Fruit fly (Drosophila melanogaster) whole organism, embryonic: ENCODE results near the gene CG15152.
A peak's percentile ranks its signal among the peaks of the same experiment; 100 is the strongest.

Experiments used
- ATbp ChIP-seq: fragments of 200-800 bp; sonication (Bioruptor generic); optimal IDR thresholded peaks from 2 replicates; lab custom pipeline; 2017; ENCODE audit warnings: missing biosample characterization, mild to moderate bottlenecking, missing genetic modification characterization, missing genetic modification reagents
- Ada2b ChIP-seq: fragments of 200-800 bp; sonication (Bioruptor generic); IDR thresholded peaks from 2 replicates; pipeline ENCODE4 v1.3.6; 2022; ENCODE audit warnings: missing biosample characterization, missing genetic modification characterization
- CG10543 ChIP-seq: fragments of 200-800 bp; sonication (Bioruptor generic); optimal IDR thresholded peaks from 3 replicates; lab custom pipeline; 2017; ENCODE audit warnings: missing biosample characterization, mild to moderate bottlenecking, missing genetic modification characterization, moderate library complexity
- CG10565 ChIP-seq: fragments of 200-800 bp; sonication (Bioruptor generic); optimal IDR thresholded peaks from 3 replicates; lab custom pipeline; 2016; ENCODE audit warnings: missing biosample characterization, mild to moderate bottlenecking, missing genetic modification characterization
- CG11456 ChIP-seq: fragments of 200-800 bp; sonication (Bioruptor generic); IDR thresholded peaks from 3 replicates; pipeline ENCODE4 v1.3.6; 2022; ENCODE audit warnings: missing biosample characterization, missing genetic modification characterization
- CG1233 ChIP-seq: fragments of 200-800 bp; sonication (Bioruptor generic); optimal IDR thresholded peaks from 4 replicates; lab custom pipeline; 2018; ENCODE audit warnings: missing biosample characterization, mild to moderate bottlenecking, missing genetic modification characterization
- CG13624 ChIP-seq: fragments of 200-800 bp; sonication (Bioruptor generic); optimal IDR thresholded peaks from 2 replicates; lab custom pipeline; 2016; ENCODE audit warnings: missing biosample characterization, missing genetic modification characterization
- CG14050 ChIP-seq: fragments of 200-800 bp; sonication (Bioruptor generic); IDR thresholded peaks from 3 replicates; pipeline ENCODE4 v1.3.6; 2022; ENCODE audit warnings: missing biosample characterization, missing genetic modification characterization
- CG16779 ChIP-seq: fragments of 200-800 bp; sonication (Bioruptor generic); IDR thresholded peaks from 2 replicates; pipeline ENCODE4 v1.3.6; 2022; ENCODE audit warnings: missing biosample characterization, missing genetic modification characterization
- CG30020 ChIP-seq: fragments of 200-800 bp; optimal IDR thresholded peaks from 2 replicates; lab custom pipeline; 2019; ENCODE audit warnings: missing biosample characterization, mild to moderate bottlenecking, missing genetic modification characterization, moderate library complexity
- CG3065 ChIP-seq: fragments of 200-800 bp; sonication (Bioruptor generic); optimal IDR thresholded peaks from 2 replicates; lab custom pipeline; 2016; ENCODE audit warnings: missing biosample characterization, missing genetic modification characterization
- CG4328 ChIP-seq: fragments of 200-800 bp; sonication (Bioruptor generic); optimal IDR thresholded peaks from 3 replicates; lab custom pipeline; 2017; ENCODE audit warnings: missing biosample characterization, missing genetic modification reagents, missing genetic modification characterization
- CG4707 ChIP-seq: fragments of 200-800 bp; sonication (Bioruptor generic); optimal IDR thresholded peaks from 2 replicates; lab custom pipeline; 2018; ENCODE audit warnings: missing biosample characterization, mild to moderate bottlenecking, missing genetic modification characterization, moderate library complexity
- CG4854 ChIP-seq: fragments of 200-800 bp; sonication (Bioruptor generic); optimal IDR thresholded peaks from 2 replicates; lab custom pipeline; 2016; ENCODE audit warnings: missing biosample characterization, missing genetic modification characterization, inconsistent platforms
- CG7556 ChIP-seq: fragments of 200-800 bp; sonication (Bioruptor generic); optimal IDR thresholded peaks from 2 replicates; lab custom pipeline; 2017; ENCODE audit warnings: missing biosample characterization, mild to moderate bottlenecking, missing genetic modification characterization
- CG8765 ChIP-seq: fragments of 200-800 bp; sonication (Bioruptor generic); IDR thresholded peaks from 2 replicates; pipeline ENCODE4 v1.3.6; 2022; ENCODE audit warnings: missing biosample characterization, missing genetic modification characterization
- Deaf1 ChIP-seq: fragments of 200-800 bp; optimal IDR thresholded peaks from 3 replicates; lab custom pipeline; 2019; ENCODE audit warnings: missing biosample characterization, mild to moderate bottlenecking, missing genetic modification characterization, moderate library complexity
- Drgx ChIP-seq: fragments of 200-800 bp; sonication (Bioruptor generic); IDR thresholded peaks from 2 replicates; pipeline ENCODE4 v1.3.6; 2022; ENCODE audit warnings: missing biosample characterization, missing genetic modification characterization
- Ets65A ChIP-seq: fragments of 200-800 bp; sonication (Bioruptor generic); peaks from one replicate; lab custom pipeline; 2016; ENCODE audit warnings: missing biosample characterization, missing genetic modification characterization
- HHEX ChIP-seq: fragments of 200-800 bp; sonication (Bioruptor generic); optimal IDR thresholded peaks from 3 replicates; lab custom pipeline; 2017; ENCODE audit warnings: missing biosample characterization, mild to moderate bottlenecking, missing genetic modification characterization, missing genetic modification reagents
- Hmr ChIP-seq: fragments of 200-800 bp; sonication (Bioruptor generic); optimal IDR thresholded peaks from 3 replicates; lab custom pipeline; 2017; ENCODE audit warnings: mild to moderate bottlenecking, missing biosample characterization, missing genetic modification reagents, missing genetic modification characterization
- Sin3A ChIP-seq: fragments of >200 bp; optimal IDR thresholded peaks from 2 replicates; lab custom pipeline; 2018
- TFAM ChIP-seq: fragments of 200-800 bp; sonication (Bioruptor generic); optimal IDR thresholded peaks from 2 replicates; lab custom pipeline; 2017; ENCODE audit warnings: missing biosample characterization, missing genetic modification characterization, inconsistent platforms
- Xbp1 ChIP-seq: fragments of 200-800 bp; sonication (Bioruptor generic); optimal IDR thresholded peaks from 3 replicates; lab custom pipeline; 2016; ENCODE audit warnings: missing biosample characterization, mild to moderate bottlenecking, missing genetic modification characterization
- br ChIP-seq: fragments of >200 bp; optimal IDR thresholded peaks from 2 replicates; lab custom pipeline; 2017
- cato ChIP-seq: fragments of 200-800 bp; sonication (Bioruptor generic); optimal IDR thresholded peaks from 2 replicates; lab custom pipeline; 2016; ENCODE audit warnings: missing biosample characterization, missing genetic modification characterization, borderline replicate concordance
- croc ChIP-seq: fragments of 200-800 bp; sonication (Bioruptor generic); conservative IDR thresholded peaks from 3 replicates; pipeline ENCODE4 v1.3.6; 2022; ENCODE audit warnings: missing biosample characterization, missing genetic modification characterization
- fd3F ChIP-seq: fragments of 200-800 bp; sonication (Bioruptor generic); optimal IDR thresholded peaks from 2 replicates; lab custom pipeline; 2018; ENCODE audit warnings: missing biosample characterization, mild to moderate bottlenecking, missing genetic modification characterization, moderate library complexity
- gfzf ChIP-seq: fragments of 200-800 bp; sonication (Bioruptor generic); optimal IDR thresholded peaks from 2 replicates; lab custom pipeline; 2016; ENCODE audit warnings: missing biosample characterization, mild to moderate bottlenecking, missing genetic modification characterization, moderate library complexity
- hth ChIP-seq: fragments of >200 bp; optimal IDR thresholded peaks from 2 replicates; lab custom pipeline; 2017; ENCODE audit warnings: inconsistent platforms
- kah ChIP-seq: fragments of 200-800 bp; sonication (Bioruptor generic); optimal IDR thresholded peaks from 2 replicates; lab custom pipeline; 2018; ENCODE audit warnings: missing biosample characterization, mild to moderate bottlenecking, missing genetic modification characterization
- mld ChIP-seq: fragments of 200-800 bp; sonication (Bioruptor generic); IDR thresholded peaks from 3 replicates; pipeline ENCODE4 v1.3.6; 2022; ENCODE audit warnings: missing biosample characterization, missing genetic modification characterization; ENCODE audit not compliant: partially characterized antibody
- pb ChIP-seq: fragments of 200-800 bp; sonication (Bioruptor generic); optimal IDR thresholded peaks from 3 replicates; lab custom pipeline; 2016; ENCODE audit warnings: missing biosample characterization, missing genetic modification characterization
- sc ChIP-seq, 3 experiments: fragments of >200 bp in 2 of 3; fragments of 200-800 bp in 1 of 3; sonication (Bioruptor generic) in 1 of 3; optimal IDR thresholded peaks; 2 replicates in 2 of 3; 3 replicates in 1 of 3; lab custom pipeline; 2017; ENCODE audit warnings: mild to moderate bottlenecking in 1 of 3, missing biosample characterization in 1 of 3, missing genetic modification characterization in 1 of 3, missing genetic modification reagents in 1 of 3
- schlank ChIP-seq: fragments of 200-800 bp; sonication (Bioruptor generic); optimal IDR thresholded peaks from 2 replicates; lab custom pipeline; 2018; ENCODE audit warnings: missing biosample characterization, mild to moderate bottlenecking, missing genetic modification characterization
- seq ChIP-seq: fragments of 200-800 bp; sonication (Bioruptor generic); IDR thresholded peaks from 2 replicates; pipeline ENCODE4 v1.3.6; 2022; ENCODE audit warnings: missing biosample characterization, missing genetic modification characterization
- zfh2 ChIP-seq: fragments of 200-800 bp; sonication (Bioruptor generic); optimal IDR thresholded peaks from 2 replicates; lab custom pipeline; 2016; ENCODE audit warnings: missing biosample characterization, missing genetic modification characterization

CG15152 gene

dm6 chr2L:18081328-18081727, 33.0 kb upstream of the CG15152 start, which contains the start of gene ninaD:
Gene ninaD (plus strand): TSS chr2L:18081628.
- TF ChIP-seq CG11456 (GFP tag; lab: Robert Waterston, UW) (0 out of 3 replicates have a peak, but pooled peaks have one; percentile 47), CG30020 (tag; lab: Kevin White, UChicago) (no peak)
- TF ChIP-seq, all 482 proteins: peak for 1

dm6 chr2L:18083956-18084355, 30.4 kb upstream of the CG15152 start, which contains the start of gene CG31741:
Gene CG31741 (plus strand): TSS chr2L:18084256.
- TF ChIP-seq CG8765 (GFP tag; lab: Robert Waterston, UW) (no peak), kah (GFP tag; lab: Kevin White, UChicago) (no peak), HHEX (GFP tag; lab: Kevin White, UChicago) (no peak), CG4707 (GFP tag; lab: Kevin White, UChicago) (no peak), Sin3A (lab: Kevin White, UChicago) (no peak), Hmr (GFP tag; lab: Kevin White, UChicago) (no peak), cato (GFP tag; lab: Kevin White, UChicago) (no peak), CG14050 (GFP tag; lab: Robert Waterston, UW) (no peak), hth (lab: Kevin White, UChicago) (no peak), sc (optimal IDR thresholded peaks at IDR 0.05; lab: Kevin White, UChicago) (no peak), sc (GFP tag; optimal IDR thresholded peaks at IDR 0.05; lab: Kevin White, UChicago) (no peak), Xbp1 (GFP tag; lab: Kevin White, UChicago) (no peak), Ada2b (GFP tag; lab: Robert Waterston, UW) (no peak), CG4854 (no peak), zfh2 (GFP tag; lab: Kevin White, UChicago) (no peak)

DNA sequence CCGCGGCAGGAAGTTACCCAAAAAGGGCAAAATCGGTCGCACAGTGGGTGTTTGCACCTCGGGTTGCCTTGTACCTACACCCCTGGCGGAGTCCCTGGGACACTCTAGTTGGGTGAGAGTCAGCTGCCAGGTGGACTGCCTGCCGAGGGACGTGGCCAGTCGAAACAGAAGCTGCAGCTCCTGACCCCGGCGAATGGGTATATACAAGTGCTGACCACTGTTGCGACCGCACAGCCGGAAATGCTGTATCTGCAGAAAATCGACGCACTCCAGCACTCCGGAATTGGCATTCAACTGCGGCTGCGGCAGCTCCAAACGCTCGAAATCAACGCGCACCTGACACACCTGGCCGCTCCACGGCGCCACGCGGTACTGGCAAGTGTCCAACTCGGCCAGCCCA, 22.6 kb upstream of the CG15152 start:
- TF ChIP-seq CG3065 (GFP tag; lab: Kevin White, UChicago) (no peak), Ets65A (peak; percentile 92), CG10543 (GFP tag; lab: Kevin White, UChicago) (no peak), CG7556 (GFP tag; lab: Kevin White, UChicago) (no peak), ATbp (GFP tag; lab: Kevin White, UChicago) (no peak), CG4854 (no peak), CG10565 (GFP tag; lab: Kevin White, UChicago) (no peak), Sin3A (lab: Kevin White, UChicago) (no peak)

dm6 chr2L:18092156-18092555, 22.2 kb upstream of the CG15152 start, which contains the start of gene CG15153:
Gene CG15153 (minus strand): TSS chr2L:18092256.
- TF ChIP-seq CG13624 (GFP tag; lab: Kevin White, UChicago): no peak
- TF ChIP-seq Ets65A: peak; percentile 47

- TF ChIP-seq croc (GFP tag; lab: Robert Waterston, UW) (no peak), schlank (tag; lab: Kevin White, UChicago) (no peak), pb (no peak), cato (GFP tag; lab: Kevin White, UChicago) (no peak), fd3F (GFP tag; lab: Kevin White, UChicago) (no peak), br (lab: Kevin White, UChicago) (no peak), gfzf (GFP tag; lab: Kevin White, UChicago) (no peak), CG1233 (no peak), mld (no peak), seq (GFP tag; lab: Robert Waterston, UW) (no peak), Deaf1 (tag; lab: Kevin White, UChicago) (no peak), Drgx (GFP tag; lab: Robert Waterston, UW) (no peak), TFAM (GFP tag; lab: Kevin White, UChicago) (no peak), CG16779 (GFP tag; lab: Robert Waterston, UW) (no peak), CG4328 (GFP tag; lab: Kevin White, UChicago) (no peak)
- TF ChIP-seq, all 482 proteins: peak for 0
Measured at dm6 chr2L:18096268-18096667, 18.1 kb upstream of the CG15152 start, which contains the start of gene Slc25A46b. Gene Slc25A46b (plus strand): TSS chr2L:18096568.
